Fruit fly (Drosophila melanogaster) whole organism, embryonic: Measurements from ENCODE around the gene CG17145.

Experiments
- Adf1 ChIP-seq: fragments of 200-800 bp; sonication (Bioruptor generic); IDR thresholded peaks from 2 replicates; pipeline ENCODE4 v1.3.6; 2022; ENCODE audit warnings: missing biosample characterization, missing genetic modification characterization
- Atf3 ChIP-seq: fragments of 200-800 bp; sonication (Bioruptor generic); optimal IDR thresholded peaks from 3 replicates; lab custom pipeline; 2016; ENCODE audit warnings: missing biosample characterization, missing genetic modification characterization
- Atf6 ChIP-seq: fragments of 200-800 bp; sonication (Bioruptor generic); IDR thresholded peaks from 2 replicates; pipeline ENCODE4 v1.3.6; 2022; ENCODE audit warnings: missing biosample characterization, missing genetic modification characterization
- BtbVII ChIP-seq: fragments of 200-800 bp; sonication (Bioruptor generic); optimal IDR thresholded peaks from 3 replicates; lab custom pipeline; 2017; ENCODE audit warnings: missing biosample characterization, mild to moderate bottlenecking, missing genetic modification characterization
- CG1024 ChIP-seq: fragments of 200-800 bp; sonication (Bioruptor generic); IDR thresholded peaks from 2 replicates; pipeline ENCODE4 v1.3.6; 2022; ENCODE audit warnings: missing biosample characterization, missing genetic modification characterization
- CG11723 ChIP-seq: fragments of 200-800 bp; sonication (Bioruptor generic); optimal IDR thresholded peaks from 2 replicates; lab custom pipeline; 2017; ENCODE audit warnings: missing biosample characterization, mild to moderate bottlenecking, missing genetic modification characterization
- CG13123 ChIP-seq: fragments of 200-800 bp; sonication (Bioruptor generic); optimal IDR thresholded peaks from 2 replicates; lab custom pipeline; 2016; ENCODE audit warnings: missing biosample characterization, missing genetic modification characterization
- CG16863 ChIP-seq: fragments of 200-800 bp; sonication (Bioruptor generic); optimal IDR thresholded peaks from 3 replicates; lab custom pipeline; 2016; ENCODE audit warnings: missing biosample characterization, missing genetic modification characterization
- CG2199 ChIP-seq: fragments of 200-800 bp; sonication (Bioruptor generic); IDR thresholded peaks from 3 replicates; pipeline ENCODE4 v1.3.6; 2022; ENCODE audit warnings: missing biosample characterization, missing genetic modification characterization
- CG2712 ChIP-seq: fragments of 200-800 bp; optimal IDR thresholded peaks from 3 replicates; lab custom pipeline; 2019; ENCODE audit warnings: missing biosample characterization, mild to moderate bottlenecking, missing genetic modification characterization, moderate library complexity
- CG3065 ChIP-seq: fragments of 200-800 bp; sonication (Bioruptor generic); optimal IDR thresholded peaks from 2 replicates; lab custom pipeline; 2016; ENCODE audit warnings: missing biosample characterization, missing genetic modification characterization
- CG32772 ChIP-seq: fragments of 200-800 bp; sonication (Bioruptor generic); IDR thresholded peaks from 2 replicates; pipeline ENCODE4 v1.3.6; 2022; ENCODE audit warnings: missing biosample characterization, missing genetic modification characterization
- CG34376 ChIP-seq: fragments of 200-800 bp; sonication (Bioruptor generic); optimal IDR thresholded peaks from 2 replicates; lab custom pipeline; 2018; ENCODE audit warnings: missing biosample characterization, mild to moderate bottlenecking, missing genetic modification characterization
- CG5180 ChIP-seq: fragments of 200-800 bp; sonication (Bioruptor generic); optimal IDR thresholded peaks from 3 replicates; lab custom pipeline; 2017; ENCODE audit warnings: missing biosample characterization, missing genetic modification characterization, mild to moderate bottlenecking, moderate library complexity, missing genetic modification reagents
- CrebB ChIP-seq: fragments of 200-800 bp; sonication (Bioruptor generic); optimal IDR thresholded peaks from 3 replicates; lab custom pipeline; 2018; ENCODE audit warnings: missing biosample characterization, mild to moderate bottlenecking, missing genetic modification characterization
- Doc3 ChIP-seq: fragments of 200-800 bp; sonication (Bioruptor generic); IDR thresholded peaks from 3 replicates; pipeline ENCODE4 v1.3.6; 2022; ENCODE audit warnings: missing biosample characterization, missing genetic modification characterization; ENCODE audit not compliant: partially characterized antibody
- E2f2 ChIP-seq: fragments of 200-800 bp; sonication (Bioruptor generic); IDR thresholded peaks from 2 replicates; pipeline ENCODE4 v1.3.6; 2022; ENCODE audit warnings: missing biosample characterization, missing genetic modification characterization
- Fer1 ChIP-seq: fragments of 200-800 bp; sonication (Bioruptor generic); optimal IDR thresholded peaks from 2 replicates; lab custom pipeline; 2017; ENCODE audit warnings: missing biosample characterization, mild to moderate bottlenecking, missing genetic modification characterization
- Gug ChIP-seq: fragments of 200-800 bp; sonication (Bioruptor generic); IDR thresholded peaks from 4 replicates; pipeline ENCODE4 v1.3.6; 2022; ENCODE audit warnings: missing biosample characterization, missing genetic modification characterization
- H2.0 ChIP-seq: fragments of 200-800 bp; sonication (Bioruptor generic); IDR thresholded peaks from 2 replicates; pipeline ENCODE4 v1.3.6; 2022; ENCODE audit warnings: missing biosample characterization, missing genetic modification characterization
- Hand ChIP-seq: fragments of 200-800 bp; sonication (Bioruptor generic); optimal IDR thresholded peaks from 2 replicates; lab custom pipeline; 2017; ENCODE audit warnings: mild to moderate bottlenecking, missing biosample characterization, missing genetic modification reagents, missing genetic modification characterization
- Hey ChIP-seq: fragments of 200-800 bp; sonication (Bioruptor generic); optimal IDR thresholded peaks from 3 replicates; lab custom pipeline; 2018; ENCODE audit warnings: missing biosample characterization, mild to moderate bottlenecking, missing genetic modification characterization
- Hr78 ChIP-seq, 2 experiments: fragments of 200-800 bp in 1 of 2; fragments of >200 bp in 1 of 2; sonication (Bioruptor generic) in 1 of 2; optimal IDR thresholded peaks; 2 replicates each; lab custom pipeline; 2017 to 2019; ENCODE audit warnings: missing biosample characterization in 2 of 2, missing genetic modification characterization in 2 of 2, mild to moderate bottlenecking in 1 of 2, moderate library complexity in 1 of 2
- MBD-R2 ChIP-seq: fragments of 200-800 bp; sonication (Bioruptor generic); IDR thresholded peaks from 2 replicates; pipeline ENCODE4 v1.3.6; 2022; ENCODE audit warnings: missing biosample characterization, missing genetic modification characterization
- Med ChIP-seq: fragments of 200-800 bp; sonication (Bioruptor generic); peaks from one replicate; lab custom pipeline; 2016; ENCODE audit warnings: missing biosample characterization, missing genetic modification characterization, mild to moderate bottlenecking, inconsistent platforms, moderate library complexity
- NC2β ChIP-seq: fragments of 200-800 bp; sonication (Bioruptor generic); optimal IDR thresholded peaks from 2 replicates; lab custom pipeline; 2016; ENCODE audit warnings: missing biosample characterization, missing genetic modification characterization
- NFAT ChIP-seq: fragments of 200-800 bp; sonication (Bioruptor generic); IDR thresholded peaks from 2 replicates; pipeline ENCODE4 v1.3.6; 2022; ENCODE audit warnings: missing biosample characterization, missing genetic modification characterization
- Oaz ChIP-seq: fragments of 200-800 bp; sonication (Bioruptor generic); IDR thresholded peaks from 2 replicates; pipeline ENCODE4 v1.3.6; 2022; ENCODE audit warnings: missing biosample characterization, missing genetic modification characterization
- Rfx ChIP-seq: fragments of 200-800 bp; sonication (Bioruptor generic); IDR thresholded peaks from 2 replicates; pipeline ENCODE4 v1.3.6; 2022; ENCODE audit warnings: missing biosample characterization, missing genetic modification characterization
- Six4 ChIP-seq: fragments of 200-800 bp; sonication (Bioruptor generic); optimal IDR thresholded peaks from 2 replicates; lab custom pipeline; 2016; ENCODE audit warnings: missing biosample characterization, missing genetic modification characterization
- Xrp1 ChIP-seq: fragments of 200-800 bp; sonication (Bioruptor generic); IDR thresholded peaks from 2 replicates; pipeline ENCODE4 v1.3.6; 2022; ENCODE audit warnings: missing biosample characterization, missing genetic modification characterization
- abd-A ChIP-seq: fragments of 200-800 bp; sonication (Bioruptor generic); optimal IDR thresholded peaks from 3 replicates; lab custom pipeline; 2019; ENCODE audit warnings: missing biosample characterization, mild to moderate bottlenecking, missing genetic modification characterization, moderate library complexity
- chn ChIP-seq: fragments of 200-800 bp; sonication (Bioruptor generic); optimal IDR thresholded peaks from 2 replicates; lab custom pipeline; 2016; ENCODE audit warnings: missing biosample characterization, missing genetic modification characterization
- ci ChIP-seq: fragments of 200-800 bp; sonication (Bioruptor generic); IDR thresholded peaks from 3 replicates; pipeline ENCODE4 v1.3.6; 2022; ENCODE audit warnings: missing biosample characterization, missing genetic modification characterization
- cwo ChIP-seq: fragments of 200-800 bp; sonication (Bioruptor generic); optimal IDR thresholded peaks from 3 replicates; lab custom pipeline; 2017; ENCODE audit warnings: missing biosample characterization, missing genetic modification characterization, mild to moderate bottlenecking, moderate library complexity, missing genetic modification reagents
- dmrt99B ChIP-seq: fragments of 200-800 bp; sonication (Bioruptor generic); optimal IDR thresholded peaks from 2 replicates; lab custom pipeline; 2018; ENCODE audit warnings: missing biosample characterization, mild to moderate bottlenecking, missing genetic modification characterization, moderate library complexity
- eve ChIP-seq, 2 experiments: fragments of >200 bp; optimal IDR thresholded peaks; 2 replicates each; lab custom pipeline; 2017; ENCODE audit warnings: missing biosample characterization in 2 of 2, missing genetic modification characterization in 2 of 2
- exex ChIP-seq: fragments of 200-800 bp; sonication (Bioruptor generic); optimal IDR thresholded peaks from 4 replicates; lab custom pipeline; 2018; ENCODE audit warnings: missing biosample characterization, mild to moderate bottlenecking, missing genetic modification characterization, moderate library complexity
- gsb ChIP-seq: fragments of 200-800 bp; sonication (Bioruptor generic); IDR thresholded peaks from 2 replicates; pipeline ENCODE4 v1.3.6; 2022; ENCODE audit warnings: missing biosample characterization, missing genetic modification characterization
- hkb ChIP-seq, 2 experiments: fragments of 200-800 bp in 1 of 2; fragments of >200 bp in 1 of 2; sonication (Bioruptor generic) in 1 of 2; IDR thresholded peaks in 1 of 2; optimal IDR thresholded peaks in 1 of 2; 2 replicates each; pipeline versions ENCODE4 v1.3.6 to Lab custom; 2017 to 2022; ENCODE audit warnings: missing biosample characterization in 1 of 2, missing genetic modification characterization in 1 of 2
- knrl ChIP-seq: fragments of 200-800 bp; sonication (Bioruptor generic); IDR thresholded peaks from 3 replicates; pipeline ENCODE4 v1.3.6; 2022; ENCODE audit warnings: missing biosample characterization, missing genetic modification characterization; ENCODE audit not compliant: partially characterized antibody
- lab ChIP-seq: fragments of 200-800 bp; sonication (Bioruptor generic); optimal IDR thresholded peaks from 3 replicates; lab custom pipeline; 2017; ENCODE audit warnings: missing biosample characterization, missing genetic modification characterization, mild to moderate bottlenecking, moderate library complexity, missing genetic modification reagents
- mirr ChIP-seq: fragments of 200-800 bp; sonication (Bioruptor generic); optimal IDR thresholded peaks from 3 replicates; lab custom pipeline; 2018; ENCODE audit warnings: missing biosample characterization, mild to moderate bottlenecking, missing genetic modification characterization
- onecut ChIP-seq: fragments of 200-800 bp; sonication (Bioruptor generic); IDR thresholded peaks from 2 replicates; pipeline ENCODE4 v1.3.6; 2022; ENCODE audit warnings: missing biosample characterization, missing genetic modification characterization
- sd ChIP-seq: fragments of 200-800 bp; sonication (Bioruptor generic); optimal IDR thresholded peaks from 3 replicates; lab custom pipeline; 2018; ENCODE audit warnings: missing biosample characterization, mild to moderate bottlenecking, missing genetic modification characterization, moderate library complexity
- sob ChIP-seq: fragments of 200-800 bp; sonication (Bioruptor generic); IDR thresholded peaks from 2 replicates; pipeline ENCODE4 v1.3.6; 2022; ENCODE audit warnings: missing biosample characterization, missing genetic modification characterization
- wdn ChIP-seq: fragments of 200-800 bp; sonication (Bioruptor generic); IDR thresholded peaks from 2 replicates; pipeline ENCODE4 v1.3.6; 2022; ENCODE audit warnings: missing biosample characterization, missing genetic modification characterization
- wek ChIP-seq: fragments of 200-800 bp; sonication (Bioruptor generic); optimal IDR thresholded peaks from 3 replicates; lab custom pipeline; 2018; ENCODE audit warnings: missing biosample characterization, mild to moderate bottlenecking, missing genetic modification characterization, moderate library complexity
- wor ChIP-seq: fragments of 200-800 bp; sonication (Bioruptor generic); IDR thresholded peaks from 2 replicates; pipeline ENCODE4 v1.3.6; 2022; ENCODE audit warnings: missing biosample characterization, missing genetic modification characterization

The CG17145 gene

dm6 chr3L:20187885-20188570 is 33.6 kb upstream of the CG17145 start, which contains the start of gene Ssk:
Ssk (plus strand) TSS chr3L:20188522.
- TF ChIP-seq lab (GFP tag; lab: Kevin White, UChicago) (peak; percentile 52), BtbVII (peak; percentile 49), Hr78 (GFP tag; optimal IDR thresholded peaks at IDR 0.05; lab: Kevin White, UChicago) (peak in 1 of 2 experiments; percentile 20), Gug (GFP tag; lab: Robert Waterston, UW) (no peak), Six4 (GFP tag; lab: Kevin White, UChicago) (no peak), mirr (GFP tag; lab: Kevin White, UChicago) (peak; percentile 82), CG5180 (GFP tag; lab: Kevin White, UChicago) (peak; percentile 7), wor (GFP tag; lab: Robert Waterston, UW) (no peak), CG11723 (GFP tag; lab: Kevin White, UChicago) (no peak), ci (GFP tag; lab: Robert Waterston, UW) (peak; percentile 45), onecut (peak; percentile 7; the same call in 1 of the 2 replicates), Oaz (GFP tag; lab: Robert Waterston, UW) (no peak), sd (peak; percentile 90), H2.0 (no peak), chn (GFP tag; lab: Kevin White, UChicago) (no peak), CG16863 (GFP tag; lab: Kevin White, UChicago) (no peak), Rfx (GFP tag; lab: Robert Waterston, UW) (peak; percentile 12; the same call in 1 of the 2 replicates), Fer1 (peak; percentile 43), CG3065 (GFP tag; lab: Kevin White, UChicago) (no peak), cwo (peak; percentile 11), MBD-R2 (GFP tag; lab: Robert Waterston, UW) (0 out of 2 replicates have a peak, but pooled peaks have one; percentile 9), E2f2 (GFP tag; lab: Robert Waterston, UW) (no peak), Atf6 (GFP tag; lab: Robert Waterston, UW) (peak; percentile 73; the same call in 1 of the 2 replicates), Med (peak; percentile 30), Atf3 (GFP tag; lab: Kevin White, UChicago) (no peak), wdn (GFP tag; lab: Robert Waterston, UW) (no peak), knrl (GFP tag; lab: Robert Waterston, UW) (no peak), dmrt99B (tag; lab: Kevin White, UChicago) (no peak), CG2712 (tag; lab: Kevin White, UChicago) (no peak), CG13123 (GFP tag; lab: Kevin White, UChicago) (no peak), NFAT (GFP tag; lab: Robert Waterston, UW) (no peak), hkb (optimal IDR thresholded peaks at IDR 0.05; lab: Kevin White, UChicago) (no peak), hkb (GFP tag; IDR thresholded peaks at IDR 0.05; lab: Robert Waterston, UW) (0 out of 2 replicates have a peak, but pooled peaks have one; percentile 27), Doc3 (no peak), wek (GFP tag; lab: Kevin White, UChicago) (peak; percentile 21), Hand (GFP tag; lab: Kevin White, UChicago) (peak; percentile 6), CrebB (tag; lab: Kevin White, UChicago) (peak; percentile 47), exex (tag; lab: Kevin White, UChicago) (peak; percentile 90), NC2β (GFP tag; lab: Kevin White, UChicago) (no peak), CG32772 (no peak), gsb (GFP tag; lab: Robert Waterston, UW) (peak; percentile 30; the same call in 1 of the 2 replicates), CG1024 (no peak), sob (GFP tag; lab: Robert Waterston, UW) (peak; percentile 46; the same call in 1 of the 2 replicates), eve (GFP tag; optimal IDR thresholded peaks at IDR 0.05; lab: Kevin White, UChicago) (peak in 1 of 2 experiments; percentile 31), CG34376 (GFP tag; lab: Kevin White, UChicago) (peak; percentile 82), abd-A (tag; lab: Kevin White, UChicago) (no peak), CG2199 (GFP tag; lab: Robert Waterston, UW) (0 out of 3 replicates have a peak, but pooled peaks have one; percentile 44), Xrp1 (no peak), Hey (tag; lab: Kevin White, UChicago) (no peak), Adf1 (peak; percentile 56; the same call in 1 of the 2 replicates)
